Fruit fly (Drosophila melanogaster) whole organism, embryonic: ENCODE data around the gene CG6766.

ENCODE experiments used
- CG10431 ChIP-seq: fragments of 200-800 bp; sonication (Bioruptor generic); optimal IDR thresholded peaks from 3 replicates; lab custom pipeline; 2018; ENCODE audit warnings: missing biosample characterization, mild to moderate bottlenecking, missing genetic modification characterization
- CG12071 ChIP-seq: fragments of 200-800 bp; sonication (Bioruptor generic); optimal IDR thresholded peaks from 3 replicates; lab custom pipeline; 2018; ENCODE audit warnings: missing biosample characterization, mild to moderate bottlenecking, missing genetic modification characterization
- CG12942 ChIP-seq: fragments of 200-800 bp; sonication (Bioruptor generic); optimal IDR thresholded peaks from 3 replicates; lab custom pipeline; 2016; ENCODE audit warnings: missing biosample characterization, missing genetic modification characterization
- CG13775 ChIP-seq: fragments of 200-800 bp; sonication (Bioruptor generic); optimal IDR thresholded peaks from 3 replicates; lab custom pipeline; 2017; ENCODE audit warnings: missing biosample characterization, mild to moderate bottlenecking, missing genetic modification characterization
- CG14860 ChIP-seq: fragments of 200-800 bp; sonication (Bioruptor generic); IDR thresholded peaks from 3 replicates; pipeline ENCODE4 v1.3.6; 2022; ENCODE audit warnings: missing biosample characterization, missing genetic modification characterization; ENCODE audit not compliant: partially characterized antibody
- CG16813 ChIP-seq: fragments of 200-800 bp; sonication (Bioruptor generic); IDR thresholded peaks from 3 replicates; pipeline ENCODE4 v1.3.6; 2022; ENCODE audit warnings: missing biosample characterization, missing genetic modification characterization; ENCODE audit not compliant: partially characterized antibody
- CG2199 ChIP-seq: fragments of 200-800 bp; sonication (Bioruptor generic); IDR thresholded peaks from 3 replicates; pipeline ENCODE4 v1.3.6; 2022; ENCODE audit warnings: missing biosample characterization, missing genetic modification characterization
- CG2889 ChIP-seq: fragments of 200-800 bp; sonication (Bioruptor generic); IDR thresholded peaks from 3 replicates; pipeline ENCODE4 v1.3.6; 2022; ENCODE audit warnings: missing biosample characterization, missing genetic modification characterization
- CG30403 ChIP-seq: fragments of 200-800 bp; sonication (Bioruptor generic); optimal IDR thresholded peaks from 3 replicates; lab custom pipeline; 2016; ENCODE audit warnings: missing biosample characterization, missing genetic modification characterization
- CG31388 ChIP-seq: fragments of 200-800 bp; sonication (Bioruptor generic); optimal IDR thresholded peaks from 2 replicates; lab custom pipeline; 2016; ENCODE audit warnings: missing biosample characterization, missing genetic modification characterization
- CG31441 ChIP-seq: fragments of 200-800 bp; sonication (Bioruptor generic); IDR thresholded peaks from 2 replicates; pipeline ENCODE4 v1.3.6; 2022; ENCODE audit warnings: missing biosample characterization, missing genetic modification characterization
- CG32532 ChIP-seq: fragments of 200-800 bp; sonication (Bioruptor generic); IDR thresholded peaks from 2 replicates; pipeline ENCODE4 v1.3.6; 2022; ENCODE audit warnings: missing biosample characterization, missing genetic modification characterization
- CG3281 ChIP-seq: fragments of 200-800 bp; sonication (Bioruptor generic); optimal IDR thresholded peaks from 3 replicates; lab custom pipeline; 2017; ENCODE audit warnings: missing biosample characterization, mild to moderate bottlenecking, missing genetic modification characterization
- CG34224 ChIP-seq: fragments of 200-800 bp; sonication (Bioruptor generic); IDR thresholded peaks from 3 replicates; pipeline ENCODE4 v1.3.6; 2022; ENCODE audit warnings: missing biosample characterization, missing genetic modification characterization; ENCODE audit not compliant: partially characterized antibody
- CG3838 ChIP-seq: fragments of 200-800 bp; sonication (Bioruptor generic); optimal IDR thresholded peaks from 3 replicates; lab custom pipeline; 2016; ENCODE audit warnings: missing biosample characterization, missing genetic modification characterization
- CG4328 ChIP-seq: fragments of 200-800 bp; sonication (Bioruptor generic); optimal IDR thresholded peaks from 3 replicates; lab custom pipeline; 2017; ENCODE audit warnings: missing biosample characterization, missing genetic modification reagents, missing genetic modification characterization
- CG4424 ChIP-seq: fragments of 200-800 bp; sonication (Bioruptor generic); optimal IDR thresholded peaks from 3 replicates; lab custom pipeline; 2016; ENCODE audit warnings: missing biosample characterization, missing genetic modification characterization
- Camta ChIP-seq: fragments of 200-800 bp; sonication (Bioruptor generic); optimal IDR thresholded peaks from 2 replicates; lab custom pipeline; 2016; ENCODE audit warnings: missing biosample characterization, missing genetic modification characterization
- Chrac-16 ChIP-seq: fragments of 200-800 bp; sonication (Bioruptor generic); optimal IDR thresholded peaks from 3 replicates; lab custom pipeline; 2016; ENCODE audit warnings: missing biosample characterization, missing genetic modification characterization
- Dek ChIP-seq: fragments of 200-800 bp; sonication (Bioruptor generic); optimal IDR thresholded peaks from 3 replicates; lab custom pipeline; 2019; ENCODE audit warnings: missing biosample characterization, mild to moderate bottlenecking, missing genetic modification characterization, moderate library complexity
- Eip74EF ChIP-seq, 2 experiments: fragments of 200-800 bp in 1 of 2; fragments of >200 bp in 1 of 2; sonication (Bioruptor generic) in 1 of 2; optimal IDR thresholded peaks; 2 replicates each; lab custom pipeline; 2017 to 2019; ENCODE audit warnings: missing biosample characterization in 2 of 2, missing genetic modification characterization in 2 of 2, mild to moderate bottlenecking in 1 of 2, moderate library complexity in 1 of 2
- Elba2 ChIP-seq: fragments of 200-800 bp; sonication (Bioruptor generic); optimal IDR thresholded peaks from 3 replicates; lab custom pipeline; 2016; ENCODE audit warnings: missing biosample characterization, missing genetic modification characterization
- H2.0 ChIP-seq: fragments of 200-800 bp; sonication (Bioruptor generic); IDR thresholded peaks from 2 replicates; pipeline ENCODE4 v1.3.6; 2022; ENCODE audit warnings: missing biosample characterization, missing genetic modification characterization
- HmgD ChIP-seq: fragments of 200-800 bp; sonication (Bioruptor generic); optimal IDR thresholded peaks from 3 replicates; lab custom pipeline; 2016; ENCODE audit warnings: missing biosample characterization, missing genetic modification characterization
- Lhr ChIP-seq: fragments of 200-800 bp; sonication (Bioruptor generic); optimal IDR thresholded peaks from 3 replicates; lab custom pipeline; 2017; ENCODE audit warnings: mild to moderate bottlenecking, missing biosample characterization, missing genetic modification reagents, missing genetic modification characterization
- Nf-YA ChIP-seq: fragments of 200-800 bp; sonication (Bioruptor generic); IDR thresholded peaks from 2 replicates; pipeline ENCODE4 v1.3.6; 2022; ENCODE audit warnings: missing biosample characterization, missing genetic modification characterization
- Opbp ChIP-seq: fragments of 200-800 bp; sonication (Bioruptor generic); IDR thresholded peaks from 3 replicates; pipeline ENCODE4 v1.3.6; 2022; ENCODE audit warnings: missing biosample characterization, missing genetic modification characterization; ENCODE audit not compliant: partially characterized antibody
- PHDP ChIP-seq: fragments of 200-800 bp; sonication (Bioruptor generic); optimal IDR thresholded peaks from 3 replicates; lab custom pipeline; 2018; ENCODE audit warnings: missing biosample characterization, mild to moderate bottlenecking, missing genetic modification characterization, moderate library complexity
- Tbp ChIP-seq: fragments of >200 bp; optimal IDR thresholded peaks from 2 replicates; lab custom pipeline; 2018; ENCODE audit warnings: missing biosample characterization, missing genetic modification characterization
- amos ChIP-seq: fragments of 200-800 bp; sonication (Bioruptor generic); IDR thresholded peaks from 2 replicates; pipeline ENCODE4 v1.3.6; 2022; ENCODE audit warnings: missing biosample characterization, missing genetic modification characterization; ENCODE audit not compliant: partially characterized antibody
- ara ChIP-seq: fragments of 200-800 bp; sonication (Bioruptor generic); IDR thresholded peaks from 2 replicates; pipeline ENCODE4 v1.3.6; 2022; ENCODE audit warnings: missing biosample characterization, missing genetic modification characterization
- cas ChIP-seq: fragments of 200-800 bp; sonication (Bioruptor generic); IDR thresholded peaks from 2 replicates; pipeline ENCODE4 v1.3.6; 2022; ENCODE audit warnings: missing biosample characterization, missing genetic modification characterization
- chinmo ChIP-seq: fragments of 200-800 bp; sonication (Bioruptor generic); IDR thresholded peaks from 4 replicates; pipeline ENCODE4 v1.3.6; 2022; ENCODE audit warnings: missing biosample characterization, missing genetic modification characterization; ENCODE audit not compliant: partially characterized antibody
- crol ChIP-seq: fragments of 200-800 bp; sonication (Bioruptor generic); IDR thresholded peaks from 2 replicates; pipeline ENCODE4 v1.3.6; 2022; ENCODE audit warnings: missing biosample characterization, missing genetic modification characterization
- en ChIP-seq: fragments of 200-800 bp; sonication (Bioruptor generic); optimal IDR thresholded peaks from 2 replicates; lab custom pipeline; 2016; ENCODE audit warnings: missing biosample characterization, missing genetic modification characterization
- fd102C ChIP-seq: fragments of 200-800 bp; sonication (Bioruptor generic); optimal IDR thresholded peaks from 2 replicates; lab custom pipeline; 2018; ENCODE audit warnings: missing biosample characterization, mild to moderate bottlenecking, missing genetic modification characterization, moderate library complexity
- fd96Cb ChIP-seq: fragments of 200-800 bp; sonication (Bioruptor generic); optimal IDR thresholded peaks from 2 replicates; lab custom pipeline; 2018; ENCODE audit warnings: missing biosample characterization, mild to moderate bottlenecking, missing genetic modification characterization, moderate library complexity
- gfzf ChIP-seq: fragments of 200-800 bp; sonication (Bioruptor generic); optimal IDR thresholded peaks from 2 replicates; lab custom pipeline; 2016; ENCODE audit warnings: missing biosample characterization, mild to moderate bottlenecking, missing genetic modification characterization, moderate library complexity
- grau ChIP-seq: fragments of 200-800 bp; optimal IDR thresholded peaks from 3 replicates; lab custom pipeline; 2019; ENCODE audit warnings: missing biosample characterization, mild to moderate bottlenecking, missing genetic modification characterization, moderate library complexity
- knrl ChIP-seq: fragments of 200-800 bp; sonication (Bioruptor generic); IDR thresholded peaks from 3 replicates; pipeline ENCODE4 v1.3.6; 2022; ENCODE audit warnings: missing biosample characterization, missing genetic modification characterization; ENCODE audit not compliant: partially characterized antibody
- maf-S ChIP-seq: fragments of 200-800 bp; sonication (Bioruptor generic); optimal IDR thresholded peaks from 2 replicates; lab custom pipeline; 2016; ENCODE audit warnings: missing biosample characterization, missing genetic modification characterization
- mam ChIP-seq: fragments of 200-800 bp; sonication (Bioruptor generic); optimal IDR thresholded peaks from 3 replicates; lab custom pipeline; 2016; ENCODE audit warnings: missing biosample characterization, missing genetic modification characterization
- nom ChIP-seq: fragments of 200-800 bp; sonication (Bioruptor generic); optimal IDR thresholded peaks from 2 replicates; lab custom pipeline; 2017; ENCODE audit warnings: missing biosample characterization, missing genetic modification characterization, mild to moderate bottlenecking, moderate library complexity, missing genetic modification reagents
- pho ChIP-seq: fragments of 200-800 bp; sonication (Bioruptor generic); optimal IDR thresholded peaks from 2 replicates; lab custom pipeline; 2016; ENCODE audit warnings: missing biosample characterization, missing genetic modification characterization
- phol ChIP-seq: fragments of 200-800 bp; sonication (Bioruptor generic); optimal IDR thresholded peaks from 3 replicates; lab custom pipeline; 2018; ENCODE audit warnings: missing biosample characterization, mild to moderate bottlenecking, missing genetic modification characterization, moderate library complexity
- schlank ChIP-seq: fragments of 200-800 bp; sonication (Bioruptor generic); optimal IDR thresholded peaks from 2 replicates; lab custom pipeline; 2018; ENCODE audit warnings: missing biosample characterization, mild to moderate bottlenecking, missing genetic modification characterization
- scrt ChIP-seq: fragments of 200-800 bp; sonication (Bioruptor generic); optimal IDR thresholded peaks from 2 replicates; lab custom pipeline; 2018; ENCODE audit warnings: missing biosample characterization, mild to moderate bottlenecking, missing genetic modification characterization, moderate library complexity
- tx ChIP-seq: fragments of 200-800 bp; sonication (Bioruptor generic); optimal IDR thresholded peaks from 2 replicates; lab custom pipeline; 2016; ENCODE audit warnings: missing biosample characterization, missing genetic modification characterization
- vnd ChIP-seq: fragments of 200-800 bp; sonication (Bioruptor generic); IDR thresholded peaks from 3 replicates; pipeline ENCODE4 v1.3.6; 2022; ENCODE audit warnings: missing biosample characterization, missing genetic modification characterization; ENCODE audit not compliant: partially characterized antibody

The CG6766 gene

DNA sequence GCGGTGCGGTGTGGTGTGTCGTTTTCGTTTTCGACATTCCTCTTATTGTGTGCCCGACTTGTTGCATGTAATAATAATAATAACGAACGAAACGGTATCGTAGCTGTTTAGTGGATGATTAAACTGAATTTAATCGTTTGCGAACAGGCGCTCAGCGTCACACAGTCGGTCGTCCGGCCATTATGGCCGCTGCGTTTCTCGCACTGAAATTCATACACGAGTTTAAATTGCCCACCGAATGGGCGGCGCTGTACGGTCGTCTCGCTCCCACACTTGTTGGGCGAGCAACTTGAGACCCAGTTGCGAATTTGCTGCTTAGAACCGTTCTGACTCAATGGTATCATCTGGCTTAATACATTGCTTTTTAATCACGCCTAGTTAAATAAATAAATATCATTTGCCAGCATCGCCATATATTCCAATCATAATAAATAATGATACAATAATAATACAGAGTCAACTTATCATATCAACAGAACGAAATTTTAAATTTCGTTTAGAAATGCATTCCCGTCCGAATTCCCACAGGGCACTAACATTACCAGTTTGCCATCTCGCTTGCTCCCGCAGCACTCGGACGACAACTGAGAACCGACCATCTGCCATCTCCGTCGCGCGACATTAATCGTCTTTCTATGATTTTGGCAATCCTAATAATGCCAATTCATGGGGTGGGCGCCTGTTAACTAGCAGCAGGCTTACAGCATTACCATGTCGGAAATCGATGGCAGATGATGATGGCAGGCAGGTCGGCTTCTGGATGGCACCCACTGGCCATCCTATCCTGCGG lies 29.4 kb downstream of the CG6766 start (continued):
- peak; percentile 17 for TF ChIP-seq CG3838 (GFP tag; lab: Kevin White, UChicago)
- no peak for TF ChIP-seq Elba2
- no peak for TF ChIP-seq ara
- TF ChIP-seq knrl: no peak
- no peak for TF ChIP-seq HmgD (GFP tag; lab: Kevin White, UChicago)
- TF ChIP-seq fd102C: peak; percentile 36
- no peak for TF ChIP-seq CG2199 (GFP tag; lab: Robert Waterston, UW)
- peak; percentile 81 for TF ChIP-seq mam (GFP tag; lab: Kevin White, UChicago)
- peak; percentile 94 for TF ChIP-seq CG4328
- TF ChIP-seq CG30403 (GFP tag; lab: Kevin White, UChicago): peak; percentile 94
- peak; percentile 89 for TF ChIP-seq schlank
- TF ChIP-seq CG12071 (GFP tag; lab: Kevin White, UChicago): peak; percentile 76
- TF ChIP-seq CG4424 (GFP tag; lab: Kevin White, UChicago): peak; percentile 89
- TF ChIP-seq Tbp: no peak
- TF ChIP-seq nom (GFP tag; lab: Kevin White, UChicago): peak; percentile 93
- TF ChIP-seq Opbp (GFP tag; lab: Robert Waterston, UW): no peak
- TF ChIP-seq tx (GFP tag; lab: Kevin White, UChicago): peak; percentile 72
- TF ChIP-seq scrt (GFP tag; lab: Kevin White, UChicago): no peak
- TF ChIP-seq Lhr (GFP tag; lab: Kevin White, UChicago): no peak
- no peak for TF ChIP-seq vnd (GFP tag; lab: Robert Waterston, UW)
- peak; percentile 63 for TF ChIP-seq maf-S (GFP tag; lab: Kevin White, UChicago)
- no peak for TF ChIP-seq gfzf (GFP tag; lab: Kevin White, UChicago)
- no peak for TF ChIP-seq CG2889 (GFP tag; lab: Robert Waterston, UW)
- peak; percentile 86 for TF ChIP-seq CG12942 (GFP tag; lab: Kevin White, UChicago)
- TF ChIP-seq CG31441 (GFP tag; lab: Robert Waterston, UW): no peak
- TF ChIP-seq cas (GFP tag; lab: Robert Waterston, UW): no peak
- TF ChIP-seq Eip74EF (GFP tag; optimal IDR thresholded peaks at IDR 0.05; lab: Kevin White, UChicago): peak in 1 of 2 experiments; percentile 26
- peak; percentile 90 for TF ChIP-seq pho (GFP tag; lab: Kevin White, UChicago)
- TF ChIP-seq CG16813: no peak
- no peak for TF ChIP-seq crol (GFP tag; lab: Robert Waterston, UW)
- TF ChIP-seq en (GFP tag; lab: Kevin White, UChicago): no peak
- TF ChIP-seq CG32532 (GFP tag; lab: Robert Waterston, UW): no peak
- no peak for TF ChIP-seq amos (GFP tag; lab: Robert Waterston, UW)
- peak; percentile 93 for TF ChIP-seq PHDP (tag; lab: Kevin White, UChicago)
- TF ChIP-seq Dek (tag; lab: Kevin White, UChicago): peak; percentile 93
- peak; percentile 95 for TF ChIP-seq grau (tag; lab: Kevin White, UChicago)
- no peak for TF ChIP-seq Nf-YA (GFP tag; lab: Robert Waterston, UW)
- peak; percentile 89 for TF ChIP-seq fd96Cb
- no peak for TF ChIP-seq chinmo (GFP tag; lab: Robert Waterston, UW)
- TF ChIP-seq CG31388 (GFP tag; lab: Kevin White, UChicago): peak; percentile 43
- TF ChIP-seq CG14860 (GFP tag; lab: Robert Waterston, UW): no peak
- no peak for TF ChIP-seq H2.0 (GFP tag; lab: Robert Waterston, UW)
- peak; percentile 89 for TF ChIP-seq Chrac-16 (GFP tag; lab: Kevin White, UChicago)
- TF ChIP-seq CG13775 (GFP tag; lab: Kevin White, UChicago): peak; percentile 87
- TF ChIP-seq phol: peak; percentile 91
- peak; percentile 96 for TF ChIP-seq CG3281 (GFP tag; lab: Kevin White, UChicago)
- TF ChIP-seq Camta (GFP tag; lab: Kevin White, UChicago): peak; percentile 39
- peak; percentile 80 for TF ChIP-seq CG10431 (GFP tag; lab: Kevin White, UChicago)
- TF ChIP-seq CG34224 (GFP tag; lab: Robert Waterston, UW): no peak
